Worm (Caenorhabditis elegans) whole organism, L1 larva: ENCODE measurements around the gene srd-58.

ENCODE experiments used
- C04F5.9 ChIP-seq: sonication (generic microtip); optimal IDR thresholded peaks from 2 replicates; lab custom pipeline; 2016; ENCODE audit warnings: missing genetic modification characterization, missing compliant biosample characterization
- C34B4.2 ChIP-seq: sonication (generic microtip); optimal IDR thresholded peaks from 2 replicates; lab custom pipeline; 2017; ENCODE audit warnings: mild to moderate bottlenecking, missing genetic modification characterization, missing compliant biosample characterization
- Y116A8C.19 ChIP-seq: sonication (generic microtip); optimal IDR thresholded peaks from 2 replicates; lab custom pipeline; 2016; ENCODE audit warnings: missing compliant biosample characterization, missing genetic modification characterization, borderline replicate concordance
- aha-1 ChIP-seq: fragments of 150-350 bp; optimal IDR thresholded peaks from 2 replicates; lab custom pipeline; 2014; ENCODE audit warnings: missing biosample characterization, missing genetic modification characterization
- aly-2 ChIP-seq: fragments of 150-350 bp; optimal IDR thresholded peaks from 2 replicates; lab custom pipeline; 2014; ENCODE audit warnings: missing biosample characterization, missing genetic modification characterization
- blmp-1 ChIP-seq: fragments of 150-350 bp; optimal IDR thresholded peaks from 2 replicates; lab custom pipeline; 2014; ENCODE audit warnings: missing biosample characterization, missing genetic modification characterization
- ceh-8 ChIP-seq: fragments of 200-800 bp; sonication (Bioruptor generic); optimal IDR thresholded peaks from 2 replicates; lab custom pipeline; 2018; ENCODE audit warnings: mild to moderate bottlenecking, missing genetic modification characterization, moderate library complexity, missing compliant biosample characterization
- ceh-82 ChIP-seq, 3 experiments: fragments of 150-350 bp in 1 of 3; sonication (generic microtip) in 2 of 3; optimal IDR thresholded peaks; 2 replicates each; lab custom pipeline; 2014 to 2017; ENCODE audit warnings: missing biosample characterization in 3 of 3, missing genetic modification characterization in 3 of 3
- ces-1 ChIP-seq: fragments of 150-350 bp; optimal IDR thresholded peaks from 2 replicates; lab custom pipeline; 2014; ENCODE audit warnings: missing biosample characterization, missing genetic modification reagents, missing genetic modification characterization
- dsc-1 ChIP-seq: sonication (generic microtip); optimal IDR thresholded peaks from 2 replicates; lab custom pipeline; 2016; ENCODE audit warnings: mild to moderate bottlenecking, missing genetic modification characterization, missing compliant biosample characterization
- efl-1 ChIP-seq, 4 experiments: fragments of 150-350 bp; optimal IDR thresholded peaks in 3 of 4; peaks in 1 of 4; 1 replicate in 1 of 4; 2 replicates in 3 of 4; lab custom pipeline; 2014; ENCODE audit warnings: missing biosample characterization in 2 of 4, missing genetic modification characterization in 2 of 4, missing genetic modification reagents in 2 of 4
- efl-3 ChIP-seq: fragments of 200-800 bp; sonication (Bioruptor generic); optimal IDR thresholded peaks from 2 replicates; lab custom pipeline; 2018; ENCODE audit warnings: mild to moderate bottlenecking, missing genetic modification characterization, missing compliant biosample characterization
- egl-13 ChIP-seq: sonication (generic microtip); optimal IDR thresholded peaks from 2 replicates; lab custom pipeline; 2016; ENCODE audit warnings: missing genotype, missing genetic modification reagents, missing genetic modification characterization, missing compliant biosample characterization
- elt-3 ChIP-seq, 6 experiments: fragments of 150-350 bp in 1 of 6; sonication (generic microtip); optimal IDR thresholded peaks; 2 replicates each; lab custom pipeline; 2017 to 2018; ENCODE audit warnings: missing biosample characterization in 6 of 6, missing genetic modification characterization in 6 of 6, inconsistent platforms in 1 of 6
- fkh-10 ChIP-seq: sonication (generic microtip); optimal IDR thresholded peaks from 2 replicates; lab custom pipeline; 2017; ENCODE audit warnings: missing biosample characterization, missing genetic modification reagents, missing genetic modification characterization
- fkh-8 ChIP-seq: sonication (generic microtip); optimal IDR thresholded peaks from 2 replicates; lab custom pipeline; 2016; ENCODE audit warnings: mild to moderate bottlenecking, missing genetic modification characterization, missing compliant biosample characterization
- fos-1 ChIP-seq: fragments of 150-350 bp; optimal IDR thresholded peaks from 2 replicates; lab custom pipeline; 2014; ENCODE audit warnings: missing biosample characterization, missing genetic modification characterization
- hpl-2 ChIP-seq: fragments of 150-350 bp; optimal IDR thresholded peaks from 2 replicates; lab custom pipeline; 2014; ENCODE audit warnings: missing biosample characterization, missing genetic modification reagents, missing genetic modification characterization
- jun-1 ChIP-seq: fragments of 150-350 bp; optimal IDR thresholded peaks from 2 replicates; lab custom pipeline; 2014; ENCODE audit warnings: missing biosample characterization, missing genetic modification reagents, missing genetic modification characterization
- lin-14 ChIP-seq: fragments of 200-800 bp; sonication (Bioruptor generic); optimal IDR thresholded peaks from 2 replicates; lab custom pipeline; 2018; ENCODE audit warnings: mild to moderate bottlenecking, missing genetic modification characterization, moderate library complexity, missing compliant biosample characterization
- lin-35 ChIP-seq, 2 experiments: fragments of 150-350 bp; optimal IDR thresholded peaks; 2 replicates each; lab custom pipeline; 2014; ENCODE audit warnings: missing biosample characterization in 2 of 2, missing genetic modification characterization in 2 of 2, missing genetic modification reagents in 2 of 2
- lir-3 ChIP-seq: sonication (generic microtip); optimal IDR thresholded peaks from 2 replicates; lab custom pipeline; 2016; ENCODE audit warnings: mild to moderate bottlenecking, missing genetic modification characterization, moderate library complexity, missing compliant biosample characterization; ENCODE audit not compliant: poor library complexity
- lsy-2 ChIP-seq, 2 experiments: fragments of 150-350 bp; optimal IDR thresholded peaks; 2 replicates each; lab custom pipeline; 2014; ENCODE audit warnings: missing biosample characterization in 2 of 2, missing genetic modification characterization in 2 of 2
- mep-1 ChIP-seq: fragments of 150-350 bp; optimal IDR thresholded peaks from 2 replicates; lab custom pipeline; 2014; ENCODE audit warnings: missing biosample characterization, missing genetic modification characterization
- nhr-11 ChIP-seq: fragments of 150-350 bp; optimal IDR thresholded peaks from 2 replicates; lab custom pipeline; 2014; ENCODE audit warnings: missing biosample characterization, missing genetic modification characterization
- nhr-19 ChIP-seq: fragments of 200-800 bp; sonication (Bioruptor generic); conservative IDR thresholded peaks from 2 replicates; pipeline ENCODE4 v1.3.6; 2022; ENCODE audit warnings: missing genetic modification characterization, missing compliant biosample characterization
- nhr-28 ChIP-seq: fragments of 150-350 bp; optimal IDR thresholded peaks from 2 replicates; lab custom pipeline; 2014; ENCODE audit warnings: missing biosample characterization, missing genetic modification characterization
- nhr-47 ChIP-seq: sonication (generic microtip); optimal IDR thresholded peaks from 2 replicates; lab custom pipeline; 2016; ENCODE audit warnings: mild to moderate bottlenecking, missing genetic modification characterization, moderate library complexity, missing compliant biosample characterization
- nhr-71 ChIP-seq: sonication (generic microtip); optimal IDR thresholded peaks from 2 replicates; lab custom pipeline; 2016; ENCODE audit warnings: mild to moderate bottlenecking, missing genetic modification characterization, moderate library complexity, missing compliant biosample characterization
- nhr-76 ChIP-seq: sonication (generic microtip); optimal IDR thresholded peaks from 2 replicates; lab custom pipeline; 2017; ENCODE audit warnings: missing biosample characterization, missing genetic modification characterization
- nhr-77 ChIP-seq: fragments of 150-350 bp; optimal IDR thresholded peaks from 2 replicates; lab custom pipeline; 2014; ENCODE audit warnings: missing biosample characterization, missing genetic modification characterization
- nhr-90 ChIP-seq: sonication (generic microtip); optimal IDR thresholded peaks from 2 replicates; lab custom pipeline; 2016; ENCODE audit warnings: mild to moderate bottlenecking, missing genetic modification characterization, missing compliant biosample characterization; ENCODE audit not compliant: poor library complexity
- pax-3 ChIP-seq: fragments of 200-800 bp; sonication (Bioruptor generic); optimal IDR thresholded peaks from 2 replicates; lab custom pipeline; 2018; ENCODE audit warnings: mild to moderate bottlenecking, missing genetic modification characterization, moderate library complexity, missing compliant biosample characterization
- snpc-4 ChIP-seq: fragments of 150-350 bp; optimal IDR thresholded peaks from 2 replicates; lab custom pipeline; 2014; ENCODE audit warnings: missing biosample characterization, missing genetic modification characterization
- snu-23 ChIP-seq: sonication (generic microtip); optimal IDR thresholded peaks from 2 replicates; lab custom pipeline; 2016; ENCODE audit warnings: missing genetic modification characterization, missing compliant biosample characterization
- swsn-7 ChIP-seq: sonication (generic microtip); optimal IDR thresholded peaks from 2 replicates; lab custom pipeline; 2016; ENCODE audit warnings: missing genetic modification characterization, missing compliant biosample characterization
- unc-30 ChIP-seq: sonication (generic microtip); optimal IDR thresholded peaks from 2 replicates; lab custom pipeline; 2017; ENCODE audit warnings: missing biosample characterization, missing genetic modification characterization
- unc-98 ChIP-seq: fragments of 200-800 bp; sonication (Bioruptor generic); IDR thresholded peaks from 2 replicates; pipeline ENCODE4 v1.3.6; 2022; ENCODE audit warnings: missing genetic modification characterization, missing compliant biosample characterization
- xbp-1 ChIP-seq: sonication (generic microtip); optimal IDR thresholded peaks from 2 replicates; lab custom pipeline; 2016; ENCODE audit warnings: missing genetic modification characterization, missing compliant biosample characterization
- zag-1 ChIP-seq: fragments of 150-350 bp; optimal IDR thresholded peaks from 2 replicates; lab custom pipeline; 2014; ENCODE audit warnings: missing biosample characterization, missing genetic modification characterization

srd-58 gene

ce11 chrII:7182630-7183029, 22.2 kb downstream of the srd-58 start:
- peak; percentile 3 for TF ChIP-seq dsc-1 (tag; lab: Kevin White, UChicago)
- no peak for TF ChIP-seq aha-1 (tag; lab: Kevin White, UChicago)
- TF ChIP-seq unc-30 (tag; lab: Kevin White, UChicago): no peak
- TF ChIP-seq Y116A8C.19 (tag; lab: Kevin White, UChicago): no peak
- TF ChIP-seq ces-1: no peak
- no peak for TF ChIP-seq nhr-19 (GFP tag; lab: Robert Waterston, UW)
- TF ChIP-seq snpc-4: no peak
- peak; percentile 37 for TF ChIP-seq egl-13
- no peak for TF ChIP-seq nhr-90 (tag; lab: Kevin White, UChicago)
- peak in 1 of 2 experiments; percentile 6 for TF ChIP-seq efl-1 (optimal IDR thresholded peaks at IDR 0.05; lab: Kevin White, UChicago)
- TF ChIP-seq efl-1 (GFP tag; optimal IDR thresholded peaks at IDR 0.05 in 1 of 2; lab: Kevin White, UChicago): peak in 1 of 2 experiments; percentile 74
- TF ChIP-seq lin-35 (GFP tag; optimal IDR thresholded peaks at IDR 0.05; lab: Kevin White, UChicago): peak in 1 of 2 experiments; percentile 9
- no peak for TF ChIP-seq aly-2 (tag; lab: Kevin White, UChicago)
- peak; percentile 25 to 50 for TF ChIP-seq lsy-2 (tag; optimal IDR thresholded peaks at IDR 0.05; lab: Kevin White, UChicago)
- TF ChIP-seq snu-23 (GFP tag; lab: Kevin White, UChicago): peak; percentile 19
- TF ChIP-seq unc-98 (GFP tag; lab: Robert Waterston, UW): no peak
- peak; percentile 53 for TF ChIP-seq lir-3 (tag; lab: Kevin White, UChicago)
- TF ChIP-seq nhr-71 (tag; lab: Kevin White, UChicago): peak; percentile 41
- peak; percentile 0 for TF ChIP-seq fkh-8
- peak; percentile 10 for TF ChIP-seq xbp-1
- TF ChIP-seq C04F5.9 (tag; lab: Kevin White, UChicago): no peak
- TF ChIP-seq nhr-76 (tag; lab: Kevin White, UChicago): no peak
- peak; percentile 83 for TF ChIP-seq lin-14 (GFP tag; lab: Kevin White, UChicago)
- peak; percentile 41 for TF ChIP-seq nhr-47 (tag; lab: Kevin White, UChicago)
- no peak for TF ChIP-seq jun-1
- peak; percentile 71 for TF ChIP-seq fkh-10 (GFP tag; lab: Kevin White, UChicago)
- TF ChIP-seq swsn-7: peak; percentile 14
- TF ChIP-seq blmp-1: no peak
- no peak for TF ChIP-seq C34B4.2 (tag; lab: Kevin White, UChicago)
- no peak for TF ChIP-seq hpl-2
- peak in 1 of 3 experiments; percentile 37 for TF ChIP-seq ceh-82 (tag; optimal IDR thresholded peaks at IDR 0.05; lab: Kevin White, UChicago)
- no peak for TF ChIP-seq elt-3 (tag; optimal IDR thresholded peaks at IDR 0.05; lab: Kevin White, UChicago)
- no peak for TF ChIP-seq efl-3 (GFP tag; lab: Kevin White, UChicago)
- TF ChIP-seq mep-1: peak; percentile 35

- TF ChIP-seq nhr-47 (tag; lab: Kevin White, UChicago) (peak; percentile 11), zag-1 (tag; lab: Kevin White, UChicago) (no peak), fkh-10 (GFP tag; lab: Kevin White, UChicago) (peak; percentile 59), pax-3 (no peak), nhr-11 (no peak), nhr-28 (no peak), fos-1 (tag; lab: Kevin White, UChicago) (no peak), ceh-8 (GFP tag; lab: Kevin White, UChicago) (peak; percentile 58)
- TF ChIP-seq, all 84 proteins: peak for 3
These were observed 28.7 kb downstream of the srd-58 start for ce11 chrII:7176108-7176507.

- TF ChIP-seq aha-1 (tag; lab: Kevin White, UChicago) (no peak), aly-2 (tag; lab: Kevin White, UChicago) (no peak), nhr-11 (no peak), nhr-77 (tag; lab: Kevin White, UChicago) (no peak), efl-1 (optimal IDR thresholded peaks at IDR 0.05; lab: Kevin White, UChicago) (no peak), efl-1 (GFP tag; optimal IDR thresholded peaks at IDR 0.05 in 1 of 2; lab: Kevin White, UChicago) (peak in 1 of 2 experiments; percentile 28)
These were observed 30.0 kb downstream of the srd-58 start, which contains the start of gene glc-4 for ce11 chrII:7174843-7175242. Gene glc-4, minus strand, starts transcription at chrII:7174943.
